Fruit fly (Drosophila melanogaster) whole organism, embryonic: ENCODE data around the gene Osbp.

Source experiments
- Aef1 ChIP-seq: fragments of 200-800 bp; sonication (Bioruptor generic); IDR thresholded peaks from 3 replicates; pipeline ENCODE4 v1.3.6; 2022; ENCODE audit warnings: missing biosample characterization, missing genetic modification characterization
- CG15479 ChIP-seq: fragments of 200-800 bp; sonication (Bioruptor generic); optimal IDR thresholded peaks from 3 replicates; lab custom pipeline; 2019; ENCODE audit warnings: missing biosample characterization, mild to moderate bottlenecking, missing genetic modification characterization, moderate library complexity
- CG15514 ChIP-seq: fragments of 200-800 bp; sonication (Bioruptor generic); optimal IDR thresholded peaks from 3 replicates; lab custom pipeline; 2017; ENCODE audit warnings: missing biosample characterization, missing genetic modification characterization, mild to moderate bottlenecking, moderate library complexity, missing genetic modification reagents
- CG15601 ChIP-seq: fragments of 200-800 bp; sonication (Bioruptor generic); optimal IDR thresholded peaks from 3 replicates; lab custom pipeline; 2019; ENCODE audit warnings: missing biosample characterization, mild to moderate bottlenecking, missing genetic modification characterization, moderate library complexity
- CG18011 ChIP-seq: fragments of 200-800 bp; sonication (Bioruptor generic); optimal IDR thresholded peaks from 2 replicates; lab custom pipeline; 2017; ENCODE audit warnings: missing biosample characterization, missing genetic modification characterization, mild to moderate bottlenecking, moderate library complexity, missing genotype
- CG32532 ChIP-seq: fragments of 200-800 bp; sonication (Bioruptor generic); IDR thresholded peaks from 2 replicates; pipeline ENCODE4 v1.3.6; 2022; ENCODE audit warnings: missing biosample characterization, missing genetic modification characterization
- CG4730 ChIP-seq: fragments of 200-800 bp; sonication (Bioruptor generic); IDR thresholded peaks from 2 replicates; pipeline ENCODE4 v1.3.6; 2022; ENCODE audit warnings: missing biosample characterization, missing genetic modification characterization
- CG6175 ChIP-seq: fragments of 200-800 bp; sonication (Bioruptor generic); IDR thresholded peaks from 3 replicates; pipeline ENCODE4 v1.3.6; 2022; ENCODE audit warnings: missing biosample characterization, missing genetic modification characterization
- CG6683 ChIP-seq: fragments of 200-800 bp; sonication (Bioruptor generic); optimal IDR thresholded peaks from 2 replicates; lab custom pipeline; 2017; ENCODE audit warnings: missing biosample characterization, mild to moderate bottlenecking, missing genetic modification characterization, missing genetic modification reagents
- CG8359 ChIP-seq: fragments of 200-800 bp; sonication (Bioruptor generic); optimal IDR thresholded peaks from 2 replicates; lab custom pipeline; 2017; ENCODE audit warnings: missing biosample characterization, mild to moderate bottlenecking, missing genetic modification characterization, borderline replicate concordance
- CG8388 ChIP-seq: fragments of 200-800 bp; sonication (Bioruptor generic); optimal IDR thresholded peaks from 2 replicates; lab custom pipeline; 2019; ENCODE audit warnings: missing biosample characterization, mild to moderate bottlenecking, missing genetic modification characterization, moderate library complexity
- CG8944 ChIP-seq: fragments of 200-800 bp; sonication (Bioruptor generic); optimal IDR thresholded peaks from 3 replicates; lab custom pipeline; 2016; ENCODE audit warnings: missing biosample characterization, missing genetic modification characterization
- CoRest ChIP-seq: fragments of 200-800 bp; sonication (Bioruptor generic); optimal IDR thresholded peaks from 3 replicates; lab custom pipeline; 2018; ENCODE audit warnings: missing biosample characterization, mild to moderate bottlenecking, missing genetic modification characterization, moderate library complexity
- Dek ChIP-seq: fragments of 200-800 bp; sonication (Bioruptor generic); optimal IDR thresholded peaks from 3 replicates; lab custom pipeline; 2019; ENCODE audit warnings: missing biosample characterization, mild to moderate bottlenecking, missing genetic modification characterization, moderate library complexity
- ERR ChIP-seq: fragments of 200-800 bp; sonication (Bioruptor generic); optimal IDR thresholded peaks from 2 replicates; lab custom pipeline; 2016; ENCODE audit warnings: missing biosample characterization, missing genetic modification characterization
- Eip74EF ChIP-seq, 2 experiments: fragments of 200-800 bp in 1 of 2; fragments of >200 bp in 1 of 2; sonication (Bioruptor generic) in 1 of 2; optimal IDR thresholded peaks; 2 replicates each; lab custom pipeline; 2017 to 2019; ENCODE audit warnings: missing biosample characterization in 2 of 2, missing genetic modification characterization in 2 of 2, mild to moderate bottlenecking in 1 of 2, moderate library complexity in 1 of 2
- HLHmδ ChIP-seq: fragments of 200-800 bp; sonication (Bioruptor generic); optimal IDR thresholded peaks from 2 replicates; lab custom pipeline; 2018; ENCODE audit warnings: missing biosample characterization, mild to moderate bottlenecking, missing genetic modification characterization, moderate library complexity
- Hand ChIP-seq: fragments of 200-800 bp; sonication (Bioruptor generic); optimal IDR thresholded peaks from 2 replicates; lab custom pipeline; 2017; ENCODE audit warnings: mild to moderate bottlenecking, missing biosample characterization, missing genetic modification reagents, missing genetic modification characterization
- Hmx ChIP-seq: fragments of 200-800 bp; sonication (Bioruptor generic); optimal IDR thresholded peaks from 2 replicates; lab custom pipeline; 2016; ENCODE audit warnings: missing biosample characterization, missing genetic modification characterization
- Mrtf ChIP-seq: fragments of 200-800 bp; sonication (Bioruptor generic); IDR thresholded peaks from 3 replicates; pipeline ENCODE4 v1.3.6; 2022; ENCODE audit warnings: missing biosample characterization, missing genetic modification characterization
- NC2β ChIP-seq: fragments of 200-800 bp; sonication (Bioruptor generic); optimal IDR thresholded peaks from 2 replicates; lab custom pipeline; 2016; ENCODE audit warnings: missing biosample characterization, missing genetic modification characterization
- Nf-YC ChIP-seq: fragments of 200-800 bp; optimal IDR thresholded peaks from 3 replicates; lab custom pipeline; 2019; ENCODE audit warnings: missing biosample characterization, mild to moderate bottlenecking, missing genetic modification characterization, moderate library complexity
- Side ChIP-seq: fragments of 200-800 bp; sonication (Bioruptor generic); optimal IDR thresholded peaks from 2 replicates; lab custom pipeline; 2016; ENCODE audit warnings: missing biosample characterization, missing genetic modification characterization
- Tbp ChIP-seq: fragments of >200 bp; optimal IDR thresholded peaks from 2 replicates; lab custom pipeline; 2018; ENCODE audit warnings: missing biosample characterization, missing genetic modification characterization
- ac ChIP-seq: fragments of 200-800 bp; sonication (Bioruptor generic); optimal IDR thresholded peaks from 3 replicates; lab custom pipeline; 2017; ENCODE audit warnings: missing biosample characterization, mild to moderate bottlenecking, missing genetic modification characterization
- amos ChIP-seq: fragments of 200-800 bp; sonication (Bioruptor generic); IDR thresholded peaks from 2 replicates; pipeline ENCODE4 v1.3.6; 2022; ENCODE audit warnings: missing biosample characterization, missing genetic modification characterization; ENCODE audit not compliant: partially characterized antibody
- ap ChIP-seq: fragments of 200-800 bp; sonication (Bioruptor generic); IDR thresholded peaks from 2 replicates; pipeline ENCODE4 v1.3.6; 2022; ENCODE audit warnings: missing biosample characterization, missing genetic modification characterization
- ase ChIP-seq: fragments of 200-800 bp; sonication (Bioruptor generic); IDR thresholded peaks from 3 replicates; pipeline ENCODE4 v1.3.6; 2022; ENCODE audit warnings: missing biosample characterization, missing genetic modification characterization
- ato ChIP-seq: fragments of 200-800 bp; sonication (Bioruptor generic); IDR thresholded peaks from 2 replicates; pipeline ENCODE4 v1.3.6; 2022; ENCODE audit warnings: missing biosample characterization, missing genetic modification characterization; ENCODE audit not compliant: partially characterized antibody
- chif ChIP-seq, 2 experiments: fragments of 200-800 bp; sonication (Bioruptor generic); optimal IDR thresholded peaks; 3 replicates each; lab custom pipeline; 2016; ENCODE audit warnings: missing biosample characterization in 2 of 2, missing genetic modification characterization in 2 of 2
- crp ChIP-seq, 2 experiments: fragments of 200-800 bp; sonication (Bioruptor generic); optimal IDR thresholded peaks; 2 replicates in 1 of 2; 3 replicates in 1 of 2; lab custom pipeline; 2017; ENCODE audit warnings: missing biosample characterization in 2 of 2, missing genetic modification characterization in 2 of 2, mild to moderate bottlenecking in 1 of 2, moderate library complexity in 1 of 2
- eve ChIP-seq, 2 experiments: fragments of >200 bp; optimal IDR thresholded peaks; 2 replicates each; lab custom pipeline; 2017; ENCODE audit warnings: missing biosample characterization in 2 of 2, missing genetic modification characterization in 2 of 2
- fd3F ChIP-seq: fragments of 200-800 bp; sonication (Bioruptor generic); optimal IDR thresholded peaks from 2 replicates; lab custom pipeline; 2018; ENCODE audit warnings: missing biosample characterization, mild to moderate bottlenecking, missing genetic modification characterization, moderate library complexity
- gcm ChIP-seq: fragments of 200-800 bp; sonication (Bioruptor generic); optimal IDR thresholded peaks from 2 replicates; lab custom pipeline; 2019; ENCODE audit warnings: missing biosample characterization, mild to moderate bottlenecking, missing genetic modification characterization, moderate library complexity
- lmd ChIP-seq: fragments of 200-800 bp; sonication (Bioruptor generic); IDR thresholded peaks from 2 replicates; pipeline ENCODE4 v1.3.6; 2022; ENCODE audit warnings: missing biosample characterization, missing genetic modification characterization
- lov ChIP-seq, 2 experiments: fragments of 200-800 bp in 1 of 2; fragments of >200 bp in 1 of 2; sonication (Bioruptor generic) in 1 of 2; IDR thresholded peaks in 1 of 2; optimal IDR thresholded peaks in 1 of 2; 2 replicates in 1 of 2; 3 replicates in 1 of 2; pipeline versions ENCODE4 v1.3.6 to Lab custom; 2017 to 2022; ENCODE audit warnings: missing biosample characterization in 1 of 2, missing genetic modification characterization in 1 of 2
- nerfin-1 ChIP-seq: fragments of 200-800 bp; sonication (Bioruptor generic); optimal IDR thresholded peaks from 3 replicates; lab custom pipeline; 2019; ENCODE audit warnings: missing biosample characterization, mild to moderate bottlenecking, missing genetic modification characterization, moderate library complexity
- nerfin-2 ChIP-seq: fragments of 200-800 bp; sonication (Bioruptor generic); IDR thresholded peaks from 2 replicates; pipeline ENCODE4 v1.3.6; 2022; ENCODE audit warnings: missing biosample characterization, missing genetic modification characterization; ENCODE audit not compliant: partially characterized antibody
- pita ChIP-seq: fragments of 200-800 bp; sonication (Bioruptor generic); optimal IDR thresholded peaks from 2 replicates; lab custom pipeline; 2017; ENCODE audit warnings: missing biosample characterization, mild to moderate bottlenecking, missing genetic modification characterization
- pros ChIP-seq: fragments of 200-800 bp; sonication (Bioruptor generic); optimal IDR thresholded peaks from 3 replicates; lab custom pipeline; 2019; ENCODE audit warnings: missing biosample characterization, mild to moderate bottlenecking, missing genetic modification characterization, moderate library complexity
- sc ChIP-seq, 3 experiments: fragments of >200 bp in 2 of 3; fragments of 200-800 bp in 1 of 3; sonication (Bioruptor generic) in 1 of 3; optimal IDR thresholded peaks; 2 replicates in 2 of 3; 3 replicates in 1 of 3; lab custom pipeline; 2017; ENCODE audit warnings: mild to moderate bottlenecking in 1 of 3, missing biosample characterization in 1 of 3, missing genetic modification characterization in 1 of 3, missing genetic modification reagents in 1 of 3
- seq ChIP-seq: fragments of 200-800 bp; sonication (Bioruptor generic); IDR thresholded peaks from 2 replicates; pipeline ENCODE4 v1.3.6; 2022; ENCODE audit warnings: missing biosample characterization, missing genetic modification characterization
- sima ChIP-seq: fragments of 200-800 bp; sonication (Bioruptor generic); optimal IDR thresholded peaks from 2 replicates; lab custom pipeline; 2016; ENCODE audit warnings: missing biosample characterization, missing genetic modification characterization
- tin ChIP-seq: fragments of 200-800 bp; sonication (Bioruptor generic); optimal IDR thresholded peaks from 3 replicates; lab custom pipeline; 2016; ENCODE audit warnings: missing biosample characterization, missing genetic modification characterization
- twi ChIP-seq: fragments of 200-800 bp; optimal IDR thresholded peaks from 2 replicates; lab custom pipeline; 2019; ENCODE audit warnings: missing biosample characterization, mild to moderate bottlenecking, missing genetic modification characterization, moderate library complexity
- vvl ChIP-seq: fragments of 200-800 bp; sonication (Bioruptor generic); IDR thresholded peaks from 2 replicates; pipeline ENCODE4 v1.3.6; 2022; ENCODE audit warnings: missing biosample characterization, missing genetic modification characterization
- zfh2 ChIP-seq: fragments of 200-800 bp; sonication (Bioruptor generic); optimal IDR thresholded peaks from 2 replicates; lab custom pipeline; 2016; ENCODE audit warnings: missing biosample characterization, missing genetic modification characterization

Gene Osbp

dm6 chr3R:24893320-24893955 is 44.6 kb downstream of the Osbp start (continued):
- TF ChIP-seq vvl (GFP tag; lab: Robert Waterston, UW): peak; percentile 83
- peak; percentile 84 for TF ChIP-seq CG8388 (GFP tag; lab: Kevin White, UChicago)
- no peak for TF ChIP-seq amos
- peak; percentile 35; the same call in 1 of the 3 replicates for TF ChIP-seq Aef1 (GFP tag; lab: Robert Waterston, UW)
- peak; percentile 78 for TF ChIP-seq lmd
- TF ChIP-seq CG32532: peak; percentile 62; the same call in 1 of the 2 replicates
- TF ChIP-seq CG15479 (GFP tag; lab: Kevin White, UChicago): no peak
- no peak for TF ChIP-seq CG8944 (GFP tag; lab: Kevin White, UChicago)
- TF ChIP-seq nerfin-1: peak; percentile 81
- TF ChIP-seq Nf-YC (tag; lab: Kevin White, UChicago): peak; percentile 68
- peak; percentile 64 for TF ChIP-seq CG4730
- peak; percentile 84 for TF ChIP-seq CG15601 (tag; lab: Kevin White, UChicago)
- TF ChIP-seq ac (GFP tag; lab: Kevin White, UChicago): peak; percentile 6
- no peak for TF ChIP-seq pita
- TF ChIP-seq seq: 0 out of 2 replicates have a peak, but pooled peaks have one; percentile 45
- TF ChIP-seq Side: no peak
- TF ChIP-seq eve (GFP tag; optimal IDR thresholded peaks at IDR 0.05; lab: Kevin White, UChicago): no peak
- TF ChIP-seq tin: peak; percentile 52
- peak in 1 of 2 experiments; percentile 86 for TF ChIP-seq Eip74EF (GFP tag; optimal IDR thresholded peaks at IDR 0.05; lab: Kevin White, UChicago)
- TF ChIP-seq NC2β (GFP tag; lab: Kevin White, UChicago): no peak
- no peak for TF ChIP-seq chif (GFP tag; optimal IDR thresholded peaks at IDR 0.05; lab: Kevin White, UChicago)
- no peak for TF ChIP-seq CG18011 (GFP tag; lab: Kevin White, UChicago)
- no peak for TF ChIP-seq nerfin-2 (GFP tag; lab: Robert Waterston, UW)
- TF ChIP-seq ap: peak; percentile 60; the same call in 1 of the 2 replicates
- no peak for TF ChIP-seq ERR
- no peak for TF ChIP-seq sima (GFP tag; lab: Kevin White, UChicago)
- TF ChIP-seq CoRest: peak; percentile 91
- peak; percentile 47 for TF ChIP-seq pros
- TF ChIP-seq Tbp (GFP tag; lab: Kevin White, UChicago): no peak
- TF ChIP-seq CG8359: peak; percentile 58
- no peak for TF ChIP-seq CG6175 (GFP tag; lab: Robert Waterston, UW)
- no peak for TF ChIP-seq Hand (GFP tag; lab: Kevin White, UChicago)
- TF ChIP-seq sc (optimal IDR thresholded peaks at IDR 0.05; lab: Kevin White, UChicago): no peak
- peak; percentile 48 for TF ChIP-seq sc (GFP tag; optimal IDR thresholded peaks at IDR 0.05; lab: Kevin White, UChicago)
- TF ChIP-seq HLHmδ (GFP tag; lab: Kevin White, UChicago): no peak
- TF ChIP-seq lov (optimal IDR thresholded peaks at IDR 0.05; lab: Kevin White, UChicago): no peak
- TF ChIP-seq lov (GFP tag; IDR thresholded peaks at IDR 0.05; lab: Robert Waterston, UW): no peak
- no peak for TF ChIP-seq twi
- TF ChIP-seq Mrtf (GFP tag; lab: Robert Waterston, UW): peak; percentile 55; the same call in 2 of the 3 replicates
- no peak for TF ChIP-seq zfh2 (GFP tag; lab: Kevin White, UChicago)
- TF ChIP-seq CG6683 (GFP tag; lab: Kevin White, UChicago): no peak
- TF ChIP-seq Hmx: no peak
- 0 out of 2 replicates have a peak, but pooled peaks have one; percentile 13 for TF ChIP-seq ato (GFP tag; lab: Robert Waterston, UW)
- TF ChIP-seq ase (GFP tag; lab: Robert Waterston, UW): 0 out of 3 replicates have a peak, but pooled peaks have one; percentile 44
- TF ChIP-seq CG15514 (GFP tag; lab: Kevin White, UChicago): no peak
- peak; percentile 88 for TF ChIP-seq gcm (GFP tag; lab: Kevin White, UChicago)
- no peak for TF ChIP-seq Dek
- peak in 1 of 2 experiments; percentile 18 for TF ChIP-seq crp (GFP tag; optimal IDR thresholded peaks at IDR 0.05; lab: Kevin White, UChicago)
- peak; percentile 45 for TF ChIP-seq fd3F (GFP tag; lab: Kevin White, UChicago)
